Fruit fly (Drosophila melanogaster) whole organism, adult: Measurements from ENCODE around the gene eIF2D.

Experiments
- CG12768 ChIP-seq: fragments of 200-800 bp; sonication (Bioruptor generic); optimal IDR thresholded peaks from 2 replicates; lab custom pipeline; 2017; ENCODE audit warnings: missing biosample characterization, missing genetic modification characterization, mild to moderate bottlenecking, moderate library complexity, missing genetic modification reagents
- CG14711 ChIP-seq: fragments of 200-800 bp; sonication (Bioruptor generic); optimal IDR thresholded peaks from 2 replicates; lab custom pipeline; 2018; ENCODE audit warnings: missing biosample characterization, mild to moderate bottlenecking, missing genetic modification characterization, moderate library complexity
- CG1620 ChIP-seq: fragments of 200-800 bp; sonication (Bioruptor generic); optimal IDR thresholded peaks from 2 replicates; lab custom pipeline; 2016; ENCODE audit warnings: missing biosample characterization, missing genetic modification characterization
- CG33017 ChIP-seq: fragments of 200-800 bp; sonication (Bioruptor generic); optimal IDR thresholded peaks from 2 replicates; lab custom pipeline; 2018; ENCODE audit warnings: missing biosample characterization, mild to moderate bottlenecking, missing genetic modification characterization, moderate library complexity
- CG5204 ChIP-seq: fragments of 200-800 bp; sonication (Bioruptor generic); optimal IDR thresholded peaks from 2 replicates; lab custom pipeline; 2016; ENCODE audit warnings: missing biosample characterization, missing genetic modification characterization
- CG7045 ChIP-seq: fragments of 200-800 bp; sonication (Bioruptor generic); optimal IDR thresholded peaks from 2 replicates; lab custom pipeline; 2017; ENCODE audit warnings: missing biosample characterization, mild to moderate bottlenecking, missing genetic modification characterization
- CG7101 ChIP-seq: fragments of 200-800 bp; sonication (Bioruptor generic); optimal IDR thresholded peaks from 2 replicates; lab custom pipeline; 2018; ENCODE audit warnings: missing biosample characterization, mild to moderate bottlenecking, missing genetic modification characterization, moderate library complexity
- Clk ChIP-seq: fragments of 200-800 bp; sonication (Bioruptor generic); optimal IDR thresholded peaks from 2 replicates; lab custom pipeline; 2017; ENCODE audit warnings: missing biosample characterization, missing genetic modification characterization
- Hr96 ChIP-seq: fragments of 200-800 bp; sonication (Bioruptor generic); optimal IDR thresholded peaks from 2 replicates; lab custom pipeline; 2016; ENCODE audit warnings: missing biosample characterization, missing genetic modification characterization
- Mnt ChIP-seq: fragments of 200-800 bp; sonication (Bioruptor generic); optimal IDR thresholded peaks from 2 replicates; lab custom pipeline; 2016; ENCODE audit warnings: missing biosample characterization, mild to moderate bottlenecking, missing genetic modification characterization
- kay ChIP-seq: fragments of 200-800 bp; sonication (Bioruptor generic); peaks from one replicate; lab custom pipeline; 2016; ENCODE audit warnings: missing biosample characterization, missing genetic modification characterization, borderline replicate concordance
- ovo ChIP-seq: fragments of 200-800 bp; sonication (Bioruptor generic); optimal IDR thresholded peaks from 2 replicates; lab custom pipeline; 2016; ENCODE audit warnings: missing biosample characterization, missing genetic modification characterization
- tj ChIP-seq: fragments of 200-800 bp; sonication (Bioruptor generic); optimal IDR thresholded peaks from 3 replicates; lab custom pipeline; 2017; ENCODE audit warnings: missing biosample characterization, mild to moderate bottlenecking, missing genetic modification characterization, moderate library complexity
- toe ChIP-seq: fragments of 200-800 bp; sonication (Bioruptor generic); optimal IDR thresholded peaks from 2 replicates; lab custom pipeline; 2016; ENCODE audit warnings: missing biosample characterization, missing genetic modification characterization

DNA sequence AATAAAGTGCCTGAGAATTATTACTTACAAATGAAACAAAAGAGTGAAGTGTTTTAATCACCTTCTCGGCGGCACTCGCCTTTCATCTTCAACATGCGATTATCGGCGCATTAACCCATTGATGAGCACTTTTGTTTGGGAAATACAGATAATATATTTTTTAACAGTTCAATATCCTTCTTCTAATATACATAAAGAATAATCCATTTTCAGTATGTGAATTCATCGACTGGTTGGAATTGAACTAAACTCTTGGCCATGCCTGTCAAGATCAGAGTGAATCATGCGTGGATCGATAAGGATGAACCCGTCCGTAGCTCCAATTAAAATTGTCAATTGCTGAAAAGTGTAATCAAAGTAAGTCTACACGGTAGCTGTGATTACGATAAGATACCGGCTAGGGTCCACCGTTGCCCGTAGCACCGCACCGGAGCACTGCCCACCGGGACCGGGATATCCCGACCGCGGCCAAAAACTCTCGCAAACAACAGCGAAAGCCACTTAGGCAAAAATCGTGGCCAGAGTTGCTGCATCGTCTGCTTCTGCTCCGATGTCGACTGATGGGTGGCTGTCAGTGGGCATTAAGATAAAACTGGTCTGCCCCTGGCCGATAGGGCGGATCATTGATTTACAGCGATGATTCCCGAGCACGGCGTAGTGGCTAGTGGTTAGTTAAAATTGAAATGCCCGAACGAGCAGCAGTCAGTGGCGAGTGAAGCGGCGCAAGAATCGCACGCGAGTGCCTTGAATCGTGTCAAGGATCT, 13.5 kb upstream of the eIF2D start, which contains the start of gene CG11898:
- TF ChIP-seq Mnt (peak; percentile 13), CG14711 (peak; percentile 4), kay (GFP tag; lab: Kevin White, UChicago) (no peak), toe (GFP tag; lab: Kevin White, UChicago) (no peak), CG12768 (no peak), Hr96 (GFP tag; lab: Kevin White, UChicago) (no peak), tj (GFP tag; lab: Kevin White, UChicago) (no peak), CG1620 (GFP tag; lab: Kevin White, UChicago) (no peak), Clk (GFP tag; lab: Kevin White, UChicago) (no peak), CG7101 (peak; percentile 55), CG7045 (GFP tag; lab: Kevin White, UChicago) (no peak), ovo (GFP tag; lab: Kevin White, UChicago) (no peak), CG33017 (tag; lab: Kevin White, UChicago) (peak; percentile 47), CG5204 (GFP tag; lab: Kevin White, UChicago) (peak; percentile 2)
